Worm (Caenorhabditis elegans) whole organism, mixed stage, embryonic: Measurements from ENCODE around the gene F30H5.3.

ENCODE experiments used
- M03D4.4 ChIP-seq: sonication (generic microtip); optimal IDR thresholded peaks from 2 replicates; lab custom pipeline; 2017; ENCODE audit warnings: mild to moderate bottlenecking, missing genetic modification characterization, missing compliant biosample characterization
- bed-3 ChIP-seq: fragments of 200-800 bp; sonication (Bioruptor generic); optimal IDR thresholded peaks from 3 replicates; lab custom pipeline; 2018; ENCODE audit warnings: mild to moderate bottlenecking, missing genetic modification characterization, moderate library complexity, missing compliant biosample characterization
- blmp-1 ChIP-seq: fragments of 150-350 bp; optimal IDR thresholded peaks from 2 replicates; lab custom pipeline; 2014; ENCODE audit warnings: missing biosample characterization, missing genetic modification characterization
- ceh-39 ChIP-seq: fragments of 150-350 bp; optimal IDR thresholded peaks from 2 replicates; lab custom pipeline; 2014; ENCODE audit warnings: missing biosample characterization, missing genetic modification characterization
- ceh-43 ChIP-seq: fragments of 200-800 bp; sonication (Bioruptor generic); optimal IDR thresholded peaks from 2 replicates; lab custom pipeline; 2018; ENCODE audit warnings: mild to moderate bottlenecking, missing genetic modification characterization, moderate library complexity, missing compliant biosample characterization
- ceh-83 ChIP-seq: fragments of 200-800 bp; sonication (Bioruptor generic); optimal IDR thresholded peaks from 2 replicates; lab custom pipeline; 2018; ENCODE audit warnings: mild to moderate bottlenecking, missing genetic modification characterization, missing compliant biosample characterization
- ces-1 ChIP-seq: fragments of 150-350 bp; optimal IDR thresholded peaks from 2 replicates; lab custom pipeline; 2014; ENCODE audit warnings: missing biosample characterization, missing genetic modification reagents, missing genetic modification characterization
- cnd-1 ChIP-seq: fragments of 200-800 bp; sonication (Bioruptor generic); optimal IDR thresholded peaks from 2 replicates; lab custom pipeline; 2018; ENCODE audit warnings: mild to moderate bottlenecking, missing genetic modification characterization, missing compliant biosample characterization
- drap-1 ChIP-seq: fragments of 200-800 bp; sonication (Bioruptor generic); optimal IDR thresholded peaks from 3 replicates; lab custom pipeline; 2018; ENCODE audit warnings: mild to moderate bottlenecking, missing genetic modification characterization, missing compliant biosample characterization
- elt-1 ChIP-seq: sonication (generic microtip); optimal IDR thresholded peaks from 2 replicates; lab custom pipeline; 2017; ENCODE audit warnings: missing genetic modification characterization, mild to moderate bottlenecking, missing compliant biosample characterization, antibody characterized with exemption, moderate library complexity, borderline replicate concordance; ENCODE audit not compliant: insufficient read depth
- elt-3 ChIP-seq: fragments of 150-350 bp; optimal IDR thresholded peaks from 2 replicates; lab custom pipeline; 2014; ENCODE audit warnings: missing biosample characterization, missing genetic modification characterization
- flh-1 ChIP-seq: fragments of 200-800 bp; sonication (Bioruptor generic); optimal IDR thresholded peaks from 2 replicates; lab custom pipeline; 2018; ENCODE audit warnings: mild to moderate bottlenecking, missing genetic modification characterization, moderate library complexity, missing compliant biosample characterization
- ham-2 ChIP-seq: fragments of 200-800 bp; sonication (Bioruptor generic); optimal IDR thresholded peaks from 2 replicates; lab custom pipeline; 2018; ENCODE audit warnings: mild to moderate bottlenecking, missing genetic modification characterization, missing compliant biosample characterization
- hlh-1 ChIP-seq: fragments of 150-350 bp; optimal IDR thresholded peaks from 2 replicates; lab custom pipeline; 2014; ENCODE audit warnings: missing biosample characterization, missing genetic modification reagents, missing genetic modification characterization
- lin-13 ChIP-seq: fragments of 150-350 bp; optimal IDR thresholded peaks from 2 replicates; lab custom pipeline; 2014; ENCODE audit warnings: missing biosample characterization, missing genetic modification characterization
- lin-32 ChIP-seq: fragments of 200-800 bp; sonication (Bioruptor generic); optimal IDR thresholded peaks from 2 replicates; lab custom pipeline; 2018; ENCODE audit warnings: mild to moderate bottlenecking, missing genetic modification characterization, missing compliant biosample characterization
- lsy-2 ChIP-seq: fragments of 150-350 bp; optimal IDR thresholded peaks from 2 replicates; lab custom pipeline; 2014; ENCODE audit warnings: missing biosample characterization, missing genetic modification characterization
- mab-5 ChIP-seq: fragments of 150-350 bp; optimal IDR thresholded peaks from 2 replicates; lab custom pipeline; 2014; ENCODE audit warnings: missing biosample characterization, missing genetic modification characterization
- mep-1 ChIP-seq: fragments of 150-350 bp; optimal IDR thresholded peaks from 2 replicates; lab custom pipeline; 2017; ENCODE audit warnings: missing biosample characterization, missing genetic modification reagents, missing genetic modification characterization, inconsistent platforms
- mls-2 ChIP-seq: sonication (generic microtip); optimal IDR thresholded peaks from 2 replicates; lab custom pipeline; 2016; ENCODE audit warnings: mild to moderate bottlenecking, missing genetic modification characterization, moderate library complexity, missing compliant biosample characterization
- nhr-12 ChIP-seq: fragments of 150-350 bp; optimal IDR thresholded peaks from 2 replicates; lab custom pipeline; 2014; ENCODE audit warnings: missing biosample characterization, missing genetic modification characterization
- nhr-2 ChIP-seq: fragments of 150-350 bp; optimal IDR thresholded peaks from 2 replicates; lab custom pipeline; 2014; ENCODE audit warnings: missing biosample characterization, missing genetic modification characterization
- nhr-237 ChIP-seq: fragments of 150-350 bp; optimal IDR thresholded peaks from 2 replicates; lab custom pipeline; 2014; ENCODE audit warnings: missing biosample characterization, missing genetic modification characterization
- nhr-28 ChIP-seq: fragments of 150-350 bp; optimal IDR thresholded peaks from 2 replicates; lab custom pipeline; 2014; ENCODE audit warnings: missing biosample characterization, missing genetic modification characterization
- nhr-76 ChIP-seq: sonication (generic microtip); optimal IDR thresholded peaks from 2 replicates; lab custom pipeline; 2017; ENCODE audit warnings: missing biosample characterization, missing genetic modification characterization
- pha-4 ChIP-seq: fragments of 150-350 bp; optimal IDR thresholded peaks from 2 replicates; lab custom pipeline; 2018; ENCODE audit warnings: missing biosample characterization, missing genetic modification reagents, missing genetic modification characterization
- sem-2 ChIP-seq: fragments of 200-800 bp; sonication (Bioruptor generic); optimal IDR thresholded peaks from 2 replicates; lab custom pipeline; 2018; ENCODE audit warnings: mild to moderate bottlenecking, missing genetic modification characterization, missing compliant biosample characterization
- snpc-4 ChIP-seq: fragments of 150-350 bp; optimal IDR thresholded peaks from 2 replicates; lab custom pipeline; 2014; ENCODE audit warnings: missing biosample characterization, missing genetic modification characterization
- sptf-1 ChIP-seq: sonication (generic microtip); optimal IDR thresholded peaks from 2 replicates; lab custom pipeline; 2017; ENCODE audit warnings: mild to moderate bottlenecking, missing genetic modification characterization, moderate library complexity, missing compliant biosample characterization
- tbx-8 ChIP-seq: fragments of 200-800 bp; sonication (Bioruptor generic); optimal IDR thresholded peaks from 2 replicates; lab custom pipeline; 2018; ENCODE audit warnings: mild to moderate bottlenecking, missing genetic modification characterization, moderate library complexity, missing compliant biosample characterization
- unc-120 ChIP-seq: sonication (generic microtip); optimal IDR thresholded peaks from 2 replicates; lab custom pipeline; 2017; ENCODE audit warnings: missing genetic modification characterization, missing compliant biosample characterization; ENCODE audit not compliant: poor library complexity, severe bottlenecking
- unc-39 ChIP-seq: fragments of 150-350 bp; optimal IDR thresholded peaks from 2 replicates; lab custom pipeline; 2014; ENCODE audit warnings: missing biosample characterization, missing genetic modification characterization
- unc-62 ChIP-seq: fragments of 150-350 bp; optimal IDR thresholded peaks from 2 replicates; lab custom pipeline; 2014; ENCODE audit warnings: missing biosample characterization, missing genetic modification reagents, missing genetic modification characterization
- zip-8 ChIP-seq: fragments of 150-350 bp; optimal IDR thresholded peaks from 2 replicates; lab custom pipeline; 2014; ENCODE audit warnings: missing biosample characterization, missing genetic modification characterization
- ztf-11 ChIP-seq: fragments of 150-350 bp; optimal IDR thresholded peaks from 2 replicates; lab custom pipeline; 2014; ENCODE audit warnings: missing biosample characterization, missing genetic modification characterization

Gene F30H5.3

DNA sequence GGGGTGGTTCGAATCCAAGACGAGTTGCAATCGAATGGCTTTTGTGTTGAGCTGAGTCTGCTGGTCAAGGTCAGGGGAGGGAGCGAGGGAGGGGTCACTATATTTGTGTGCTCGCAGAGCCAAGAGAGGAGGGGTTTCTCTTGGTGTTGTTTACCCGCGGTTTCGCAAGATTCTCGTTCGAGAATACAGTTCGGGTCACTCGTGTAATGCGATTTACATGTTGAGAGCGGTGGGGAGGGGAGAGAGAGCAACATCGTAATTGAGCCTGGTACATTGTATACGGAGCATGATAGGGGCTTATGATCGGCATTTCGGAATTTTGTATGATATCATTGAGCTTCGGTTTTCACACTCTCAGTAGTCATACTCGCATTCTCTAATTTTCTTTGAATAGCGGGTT lies at the start of gene F30H5.3:
F30H5.3 (minus strand) TSS at position 101 of the 400 bp plus-strand sequence.
- TF ChIP-seq pha-4 (peak; percentile 8), cnd-1 (tag; lab: Kevin White, UChicago) (no peak)

ce11 chrIII:558832-559231 lies 46.8 kb upstream of the F30H5.3 start:
- peak; percentile 14 for TF ChIP-seq elt-1 (tag; lab: Kevin White, UChicago)
- no peak for TF ChIP-seq ceh-83
- no peak for TF ChIP-seq nhr-76
- no peak for TF ChIP-seq ztf-11 (tag; lab: Kevin White, UChicago)
- TF ChIP-seq lin-32 (GFP tag; lab: Kevin White, UChicago) = no peak
- TF ChIP-seq tbx-8 (GFP tag; lab: Kevin White, UChicago) = no peak
- TF ChIP-seq ham-2 (GFP tag; lab: Kevin White, UChicago) = no peak
- peak; percentile 84 for TF ChIP-seq pha-4
- no peak for TF ChIP-seq lin-13 (tag; lab: Kevin White, UChicago)
- no peak for TF ChIP-seq mab-5
- peak; percentile 10 for TF ChIP-seq sptf-1 (tag; lab: Kevin White, UChicago)
- no peak for TF ChIP-seq unc-39 (tag; lab: Kevin White, UChicago)
- TF ChIP-seq ceh-43 (GFP tag; lab: Kevin White, UChicago) = no peak
- no peak for TF ChIP-seq M03D4.4
- TF ChIP-seq nhr-12 (tag; lab: Kevin White, UChicago) = no peak
- peak; percentile 15 for TF ChIP-seq lsy-2 (tag; lab: Kevin White, UChicago)
- TF ChIP-seq mep-1 (tag; lab: Kevin White, UChicago) = peak; percentile 51
- TF ChIP-seq snpc-4 = no peak
- peak; percentile 63 for TF ChIP-seq unc-62 (GFP tag; lab: Kevin White, UChicago)
- TF ChIP-seq zip-8 = no peak
- no peak for TF ChIP-seq nhr-237 (tag; lab: Kevin White, UChicago)
- peak; percentile 57 for TF ChIP-seq ceh-39
- no peak for TF ChIP-seq elt-3 (tag; lab: Kevin White, UChicago)
- TF ChIP-seq bed-3 (GFP tag; lab: Kevin White, UChicago) = no peak
- no peak for TF ChIP-seq unc-120 (tag; lab: Kevin White, UChicago)
- TF ChIP-seq sem-2 (GFP tag; lab: Kevin White, UChicago) = no peak
- no peak for TF ChIP-seq nhr-28 (tag; lab: Kevin White, UChicago)
- peak; percentile 83 for TF ChIP-seq nhr-2 (tag; lab: Kevin White, UChicago)
- no peak for TF ChIP-seq mls-2 (tag; lab: Kevin White, UChicago)
- TF ChIP-seq drap-1 (GFP tag; lab: Kevin White, UChicago) = peak; percentile 33
- TF ChIP-seq blmp-1 = no peak
- TF ChIP-seq ces-1 (GFP tag; lab: Kevin White, UChicago) = no peak
- TF ChIP-seq flh-1 (GFP tag; lab: Kevin White, UChicago) = no peak
- no peak for TF ChIP-seq cnd-1 (tag; lab: Kevin White, UChicago)
- TF ChIP-seq hlh-1 (tag; lab: Kevin White, UChicago) = peak; percentile 46

DNA sequence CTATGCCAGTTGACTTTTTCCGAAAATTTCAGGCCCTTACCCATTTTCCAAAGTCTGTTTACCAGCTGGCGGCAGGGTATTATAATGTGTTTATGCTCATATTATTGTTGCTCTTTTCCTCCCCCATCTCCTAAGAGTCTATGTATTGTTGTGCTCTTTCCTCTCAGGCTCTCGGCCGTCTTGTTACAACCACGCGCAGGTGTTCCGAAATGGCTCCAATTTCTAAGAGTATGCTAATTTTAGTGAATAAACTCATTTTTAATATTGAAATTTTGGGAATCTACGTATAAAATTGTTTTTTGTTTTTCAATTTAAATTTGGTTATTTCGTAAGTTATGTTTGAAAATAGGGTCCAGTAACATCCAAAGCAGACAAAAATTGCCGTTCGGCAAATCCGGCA lies 46.1 kb upstream of the F30H5.3 start:
- TF ChIP-seq sptf-1 (tag; lab: Kevin White, UChicago) = no peak
- no peak for TF ChIP-seq mls-2 (tag; lab: Kevin White, UChicago)
- TF ChIP-seq ham-2 (GFP tag; lab: Kevin White, UChicago) = no peak
- TF ChIP-seq sem-2 (GFP tag; lab: Kevin White, UChicago) = no peak
- TF ChIP-seq lin-13 (tag; lab: Kevin White, UChicago) = no peak
- no peak for TF ChIP-seq tbx-8 (GFP tag; lab: Kevin White, UChicago)
- TF ChIP-seq ceh-83 = no peak
- TF ChIP-seq snpc-4 = no peak
- peak; percentile 19 for TF ChIP-seq lin-32 (GFP tag; lab: Kevin White, UChicago)
- TF ChIP-seq cnd-1 (tag; lab: Kevin White, UChicago) = no peak
- no peak for TF ChIP-seq unc-39 (tag; lab: Kevin White, UChicago)
- peak; percentile 55 for TF ChIP-seq hlh-1 (tag; lab: Kevin White, UChicago)
- no peak for TF ChIP-seq ztf-11 (tag; lab: Kevin White, UChicago)
- no peak for TF ChIP-seq flh-1 (GFP tag; lab: Kevin White, UChicago)
- TF ChIP-seq bed-3 (GFP tag; lab: Kevin White, UChicago) = no peak
- TF ChIP-seq unc-120 (tag; lab: Kevin White, UChicago) = peak; percentile 24
- peak; percentile 43 for TF ChIP-seq ces-1 (GFP tag; lab: Kevin White, UChicago)
- no peak for TF ChIP-seq mab-5
- TF ChIP-seq drap-1 (GFP tag; lab: Kevin White, UChicago) = no peak
- no peak for TF ChIP-seq M03D4.4
- no peak for TF ChIP-seq ceh-39
- TF ChIP-seq mep-1 (tag; lab: Kevin White, UChicago) = no peak
- no peak for TF ChIP-seq nhr-76
- TF ChIP-seq, all 35 proteins: peak for 4
